Worm (Caenorhabditis elegans) whole organism, late embryonic: Measurements from ENCODE around the gene F41F3.3.

Experiments used
- ets-4 ChIP-seq: sonication (generic microtip); optimal IDR thresholded peaks from 2 replicates; lab custom pipeline; 2016; ENCODE audit warnings: missing genetic modification characterization, missing compliant biosample characterization
- fkh-10 ChIP-seq: fragments of 150-350 bp; optimal IDR thresholded peaks from 2 replicates; lab custom pipeline; 2014; ENCODE audit warnings: missing biosample characterization, missing genetic modification reagents, missing genetic modification characterization
- lim-6 ChIP-seq: sonication (generic microtip); optimal IDR thresholded peaks from 2 replicates; lab custom pipeline; 2016; ENCODE audit warnings: missing genetic modification characterization, missing compliant biosample characterization
- nhr-11 ChIP-seq: fragments of 150-350 bp; optimal IDR thresholded peaks from 2 replicates; lab custom pipeline; 2014; ENCODE audit warnings: missing biosample characterization, missing genetic modification characterization
- pha-4 ChIP-seq: fragments of 150-350 bp; optimal IDR thresholded peaks from 2 replicates; lab custom pipeline; 2018; ENCODE audit warnings: missing biosample characterization, missing genetic modification reagents, missing genetic modification characterization
- pqm-1 ChIP-seq: sonication (generic microtip); optimal IDR thresholded peaks from 2 replicates; lab custom pipeline; 2016; ENCODE audit warnings: missing genetic modification characterization, missing compliant biosample characterization
- pros-1 ChIP-seq: fragments of 150-350 bp; optimal IDR thresholded peaks from 2 replicates; lab custom pipeline; 2014; ENCODE audit warnings: missing biosample characterization, missing genetic modification reagents, missing genetic modification characterization
- sox-2 ChIP-seq: fragments of 200-800 bp; sonication (Bioruptor generic); IDR thresholded peaks from 2 replicates; pipeline ENCODE4 v1.3.6; 2022; ENCODE audit warnings: missing genetic modification reagents, missing genetic modification characterization, missing compliant biosample characterization
- unc-55 ChIP-seq: sonication (generic microtip); optimal IDR thresholded peaks from 2 replicates; lab custom pipeline; 2017; ENCODE audit warnings: missing biosample characterization, missing genetic modification reagents, missing genetic modification characterization

ce11 chrV:4668636-4669035 is 20.6 kb upstream of the F41F3.3 start, which contains the start of gene srx-77:
- TF ChIP-seq fkh-10 (no peak), lim-6 (tag; lab: Kevin White, UChicago) (no peak), pqm-1 (tag; lab: Kevin White, UChicago) (no peak), sox-2 (GFP tag; lab: Robert Waterston, UW) (no peak), unc-55 (GFP tag; lab: Kevin White, UChicago) (no peak), pha-4 (no peak), ets-4 (tag; lab: Kevin White, UChicago) (no peak), pros-1 (no peak), nhr-11 (tag; lab: Kevin White, UChicago) (no peak)
